Worm (Caenorhabditis elegans): ENCODE results near the gene F59B10.6.

DNA sequence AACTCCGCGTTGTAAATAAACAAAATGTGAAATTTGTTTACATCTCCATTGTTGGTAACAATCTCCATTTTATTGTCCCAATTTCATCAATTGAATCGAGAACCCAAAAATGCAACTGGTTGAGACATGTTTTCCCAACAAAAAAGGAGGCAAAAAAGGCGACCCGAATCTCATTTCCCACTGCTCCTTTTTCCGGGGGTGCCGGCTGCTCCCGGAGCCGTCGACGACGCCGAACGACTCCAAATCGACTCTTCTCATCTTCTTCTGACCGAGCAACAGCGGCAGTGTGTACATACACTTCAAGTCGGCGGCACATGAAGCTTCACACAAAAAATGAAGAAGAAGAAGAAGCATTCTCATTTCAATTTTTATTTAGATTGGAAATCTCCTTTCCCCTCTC lies 42.2 kb upstream of the F59B10.6 start:
- TF ChIP-seq hnd-1 (tag; optimal IDR thresholded peaks at IDR 0.05) (no peak), flt-1 (GFP tag; IDR thresholded peaks at IDR 0.05) (no peak), B0310.2 (tag; optimal IDR thresholded peaks at IDR 0.05) (no peak), ama-1 (optimal IDR thresholded peaks at IDR 0.05) (no peak), hmg-4 (GFP tag; optimal IDR thresholded peaks at IDR 0.05) (no peak)

All from whole organism, early embryonic.